Fruit fly (Drosophila melanogaster) whole organism, embryonic: Measurements from ENCODE around the gene vir-1.

ENCODE experiments used
- Adf1 ChIP-seq: fragments of 200-800 bp; sonication (Bioruptor generic); IDR thresholded peaks from 2 replicates; pipeline ENCODE4 v1.3.6; 2022; ENCODE audit warnings: missing biosample characterization, missing genetic modification characterization
- BEAF-32 ChIP-seq: fragments of 200-800 bp; sonication (Bioruptor generic); optimal IDR thresholded peaks from 3 replicates; lab custom pipeline; 2017; ENCODE audit warnings: missing biosample characterization, missing genetic modification characterization, mild to moderate bottlenecking, moderate library complexity, missing genetic modification reagents
- C15 ChIP-seq: fragments of 200-800 bp; sonication (Bioruptor generic); IDR thresholded peaks from 3 replicates; pipeline ENCODE4 v1.3.6; 2022; ENCODE audit warnings: missing biosample characterization, missing genetic modification characterization
- CG10147 ChIP-seq: fragments of 200-800 bp; sonication (Bioruptor generic); optimal IDR thresholded peaks from 2 replicates; lab custom pipeline; 2019; ENCODE audit warnings: missing biosample characterization, mild to moderate bottlenecking, missing genetic modification characterization, moderate library complexity
- CG10274 ChIP-seq: fragments of 200-800 bp; sonication (Bioruptor generic); optimal IDR thresholded peaks from 3 replicates; lab custom pipeline; 2017; ENCODE audit warnings: missing biosample characterization, mild to moderate bottlenecking, missing genetic modification characterization
- CG10321 ChIP-seq: fragments of 200-800 bp; sonication (Bioruptor generic); IDR thresholded peaks from 2 replicates; pipeline ENCODE4 v1.3.6; 2022; ENCODE audit warnings: missing biosample characterization, missing genetic modification characterization
- CG10654 ChIP-seq: fragments of 200-800 bp; sonication (Bioruptor generic); optimal IDR thresholded peaks from 2 replicates; lab custom pipeline; 2016; ENCODE audit warnings: missing biosample characterization, missing genetic modification characterization
- CG12219 ChIP-seq: fragments of 200-800 bp; sonication (Bioruptor generic); optimal IDR thresholded peaks from 3 replicates; lab custom pipeline; 2018; ENCODE audit warnings: missing biosample characterization, mild to moderate bottlenecking, missing genetic modification characterization
- CG12769 ChIP-seq: fragments of 200-800 bp; sonication (Bioruptor generic); optimal IDR thresholded peaks from 2 replicates; lab custom pipeline; 2019; ENCODE audit warnings: missing biosample characterization, mild to moderate bottlenecking, missing genetic modification characterization, moderate library complexity
- CG13775 ChIP-seq: fragments of 200-800 bp; sonication (Bioruptor generic); optimal IDR thresholded peaks from 3 replicates; lab custom pipeline; 2017; ENCODE audit warnings: missing biosample characterization, mild to moderate bottlenecking, missing genetic modification characterization
- CG15601 ChIP-seq: fragments of 200-800 bp; sonication (Bioruptor generic); optimal IDR thresholded peaks from 3 replicates; lab custom pipeline; 2019; ENCODE audit warnings: missing biosample characterization, mild to moderate bottlenecking, missing genetic modification characterization, moderate library complexity
- CG17912 ChIP-seq: fragments of 200-800 bp; sonication (Bioruptor generic); optimal IDR thresholded peaks from 2 replicates; lab custom pipeline; 2018; ENCODE audit warnings: missing biosample characterization, mild to moderate bottlenecking, missing genetic modification characterization
- CG18599 ChIP-seq: fragments of 200-800 bp; sonication (Bioruptor generic); optimal IDR thresholded peaks from 3 replicates; lab custom pipeline; 2017; ENCODE audit warnings: missing biosample characterization, missing genetic modification characterization, mild to moderate bottlenecking, moderate library complexity, missing genetic modification reagents
- CG3995 ChIP-seq: fragments of 200-800 bp; sonication (Bioruptor generic); optimal IDR thresholded peaks from 3 replicates; lab custom pipeline; 2016; ENCODE audit warnings: missing biosample characterization, missing genetic modification characterization
- CG43689 ChIP-seq: fragments of 200-800 bp; sonication (Bioruptor generic); IDR thresholded peaks from 2 replicates; pipeline ENCODE4 v1.3.6; 2022; ENCODE audit warnings: missing biosample characterization, missing genetic modification characterization
- CG4404 ChIP-seq: fragments of 200-800 bp; sonication (Bioruptor generic); IDR thresholded peaks from 2 replicates; pipeline ENCODE4 v1.3.6; 2022; ENCODE audit warnings: missing biosample characterization, missing genetic modification characterization
- CG4730 ChIP-seq: fragments of 200-800 bp; sonication (Bioruptor generic); IDR thresholded peaks from 2 replicates; pipeline ENCODE4 v1.3.6; 2022; ENCODE audit warnings: missing biosample characterization, missing genetic modification characterization
- CG4854 ChIP-seq: fragments of 200-800 bp; sonication (Bioruptor generic); optimal IDR thresholded peaks from 2 replicates; lab custom pipeline; 2016; ENCODE audit warnings: missing biosample characterization, missing genetic modification characterization, inconsistent platforms
- CG5245 ChIP-seq: fragments of 200-800 bp; sonication (Bioruptor generic); optimal IDR thresholded peaks from 3 replicates; lab custom pipeline; 2016; ENCODE audit warnings: missing biosample characterization, missing genetic modification characterization
- CG5953 ChIP-seq: fragments of 200-800 bp; sonication (Bioruptor generic); IDR thresholded peaks from 2 replicates; pipeline ENCODE4 v1.3.6; 2022; ENCODE audit warnings: missing biosample characterization, missing genetic modification characterization
- CG6813 ChIP-seq: fragments of 200-800 bp; sonication (Bioruptor generic); optimal IDR thresholded peaks from 2 replicates; lab custom pipeline; 2017; ENCODE audit warnings: missing biosample characterization, missing genetic modification characterization, mild to moderate bottlenecking, moderate library complexity, missing genetic modification reagents
- CG7987 ChIP-seq: fragments of 200-800 bp; sonication (Bioruptor generic); optimal IDR thresholded peaks from 2 replicates; lab custom pipeline; 2018; ENCODE audit warnings: missing biosample characterization, mild to moderate bottlenecking, missing genetic modification characterization, moderate library complexity
- CG8478 ChIP-seq: fragments of >200 bp; optimal IDR thresholded peaks from 2 replicates; lab custom pipeline; 2018
- Chrac-16 ChIP-seq: fragments of 200-800 bp; sonication (Bioruptor generic); optimal IDR thresholded peaks from 3 replicates; lab custom pipeline; 2016; ENCODE audit warnings: missing biosample characterization, missing genetic modification characterization
- CkIIα-i1 ChIP-seq: fragments of 200-800 bp; sonication (Bioruptor generic); IDR thresholded peaks from 2 replicates; pipeline ENCODE4 v1.3.6; 2022; ENCODE audit warnings: missing biosample characterization, missing genetic modification characterization
- Dad ChIP-seq: fragments of 200-800 bp; sonication (Bioruptor generic); optimal IDR thresholded peaks from 3 replicates; lab custom pipeline; 2016; ENCODE audit warnings: missing biosample characterization, missing genetic modification characterization
- Elba2 ChIP-seq: fragments of 200-800 bp; sonication (Bioruptor generic); optimal IDR thresholded peaks from 3 replicates; lab custom pipeline; 2016; ENCODE audit warnings: missing biosample characterization, missing genetic modification characterization
- Fer3 ChIP-seq: fragments of 200-800 bp; sonication (Bioruptor generic); optimal IDR thresholded peaks from 2 replicates; lab custom pipeline; 2018; ENCODE audit warnings: missing biosample characterization, mild to moderate bottlenecking, missing genetic modification characterization, moderate library complexity
- HmgZ ChIP-seq: fragments of 200-800 bp; sonication (Bioruptor generic); optimal IDR thresholded peaks from 2 replicates; lab custom pipeline; 2018; ENCODE audit warnings: missing biosample characterization, mild to moderate bottlenecking, missing genetic modification characterization
- NC2β ChIP-seq: fragments of 200-800 bp; sonication (Bioruptor generic); optimal IDR thresholded peaks from 2 replicates; lab custom pipeline; 2016; ENCODE audit warnings: missing biosample characterization, missing genetic modification characterization
- NfI ChIP-seq: fragments of 200-800 bp; sonication (Bioruptor generic); optimal IDR thresholded peaks from 3 replicates; lab custom pipeline; 2018; ENCODE audit warnings: missing biosample characterization, mild to moderate bottlenecking, missing genetic modification characterization, moderate library complexity
- Ravus ChIP-seq: fragments of 200-800 bp; sonication (Bioruptor generic); IDR thresholded peaks from 2 replicates; pipeline ENCODE4 v1.3.6; 2022; ENCODE audit warnings: missing biosample characterization, missing genetic modification characterization
- Side ChIP-seq: fragments of 200-800 bp; sonication (Bioruptor generic); optimal IDR thresholded peaks from 2 replicates; lab custom pipeline; 2016; ENCODE audit warnings: missing biosample characterization, missing genetic modification characterization
- aop ChIP-seq: fragments of 200-800 bp; sonication (Bioruptor generic); IDR thresholded peaks from 2 replicates; pipeline ENCODE4 v1.3.6; 2022; ENCODE audit warnings: missing biosample characterization, missing genetic modification characterization
- ash1 ChIP-seq: fragments of 200-800 bp; sonication (Bioruptor generic); optimal IDR thresholded peaks from 2 replicates; lab custom pipeline; 2018; ENCODE audit warnings: missing biosample characterization, mild to moderate bottlenecking, missing genetic modification characterization
- cwo ChIP-seq: fragments of 200-800 bp; sonication (Bioruptor generic); optimal IDR thresholded peaks from 3 replicates; lab custom pipeline; 2017; ENCODE audit warnings: missing biosample characterization, missing genetic modification characterization, mild to moderate bottlenecking, moderate library complexity, missing genetic modification reagents
- dysf ChIP-seq: fragments of 200-800 bp; sonication (Bioruptor generic); IDR thresholded peaks from 3 replicates; pipeline ENCODE4 v1.3.6; 2022; ENCODE audit warnings: missing biosample characterization, missing genetic modification characterization
- esg ChIP-seq: fragments of 200-800 bp; sonication (Bioruptor generic); conservative IDR thresholded peaks from 2 replicates; pipeline ENCODE4 v1.3.6; 2022; ENCODE audit warnings: missing biosample characterization, missing genetic modification characterization
- fd102C ChIP-seq: fragments of 200-800 bp; sonication (Bioruptor generic); optimal IDR thresholded peaks from 2 replicates; lab custom pipeline; 2018; ENCODE audit warnings: missing biosample characterization, mild to moderate bottlenecking, missing genetic modification characterization, moderate library complexity
- fru ChIP-seq: fragments of >200 bp; optimal IDR thresholded peaks from 2 replicates; lab custom pipeline; 2017
- her ChIP-seq: fragments of 200-800 bp; sonication (Bioruptor generic); optimal IDR thresholded peaks from 2 replicates; lab custom pipeline; 2016; ENCODE audit warnings: missing biosample characterization, missing genetic modification characterization
- kni ChIP-seq: fragments of 200-800 bp; sonication (Bioruptor generic); optimal IDR thresholded peaks from 3 replicates; lab custom pipeline; 2017; ENCODE audit warnings: mild to moderate bottlenecking, missing biosample characterization, missing genetic modification reagents, missing genetic modification characterization
- lola ChIP-seq, 3 experiments: fragments of >200 bp in 2 of 3; fragments of 200-800 bp in 1 of 3; sonication (Bioruptor generic) in 1 of 3; optimal IDR thresholded peaks; 2 replicates each; lab custom pipeline; 2017 to 2019; ENCODE audit warnings: missing biosample characterization in 3 of 3, missing genetic modification characterization in 3 of 3, mild to moderate bottlenecking in 1 of 3, moderate library complexity in 1 of 3
- onecut ChIP-seq: fragments of 200-800 bp; sonication (Bioruptor generic); IDR thresholded peaks from 2 replicates; pipeline ENCODE4 v1.3.6; 2022; ENCODE audit warnings: missing biosample characterization, missing genetic modification characterization
- otp ChIP-seq: fragments of 200-800 bp; sonication (Bioruptor generic); IDR thresholded peaks from 3 replicates; pipeline ENCODE4, ENCODE4 v1.3.6; 2022; ENCODE audit warnings: missing biosample characterization, missing genetic modification characterization
- pzg ChIP-seq: fragments of 200-800 bp; sonication (Bioruptor generic); optimal IDR thresholded peaks from 3 replicates; lab custom pipeline; 2018; ENCODE audit warnings: missing biosample characterization, mild to moderate bottlenecking, missing genetic modification characterization, moderate library complexity
- slp2 ChIP-seq: fragments of 200-800 bp; sonication (Bioruptor generic); optimal IDR thresholded peaks from 2 replicates; lab custom pipeline; 2016; ENCODE audit warnings: missing biosample characterization, missing genetic modification characterization
- so ChIP-seq: fragments of 200-800 bp; sonication (Bioruptor generic); IDR thresholded peaks from 3 replicates; pipeline ENCODE4 v1.3.6; 2022; ENCODE audit warnings: missing biosample characterization, missing genetic modification characterization
- ttk ChIP-seq: fragments of 200-800 bp; sonication (Bioruptor generic); IDR thresholded peaks from 2 replicates; pipeline ENCODE4 v2.1.2; 2022; ENCODE audit warnings: missing biosample characterization, missing genetic modification characterization
- wek ChIP-seq: fragments of 200-800 bp; sonication (Bioruptor generic); optimal IDR thresholded peaks from 3 replicates; lab custom pipeline; 2018; ENCODE audit warnings: missing biosample characterization, mild to moderate bottlenecking, missing genetic modification characterization, moderate library complexity
- z ChIP-seq: fragments of 200-800 bp; sonication (Bioruptor generic); IDR thresholded peaks from 3 replicates; pipeline ENCODE4 v1.3.6; 2022; ENCODE audit warnings: missing biosample characterization, missing genetic modification characterization
- zfh1 ChIP-seq: fragments of 200-800 bp; sonication (Bioruptor generic); IDR thresholded peaks from 3 replicates; pipeline ENCODE4 v1.3.6; 2022; ENCODE audit warnings: missing biosample characterization, missing genetic modification characterization

The vir-1 gene

dm6 chr2L:12371740-12372139 is 51.5 kb downstream of the vir-1 start (continued):
- TF ChIP-seq CG4730 (GFP tag; lab: Robert Waterston, UW) (peak; percentile 7; the same call in 1 of the 2 replicates), dysf (GFP tag; lab: Robert Waterston, UW) (no peak), CG43689 (GFP tag; lab: Robert Waterston, UW) (0 out of 2 replicates have a peak, but pooled peaks have one; percentile 15), CG4854 (GFP tag; lab: Kevin White, UChicago) (no peak), NfI (GFP tag; lab: Kevin White, UChicago) (peak; percentile 11), CG12219 (GFP tag; lab: Kevin White, UChicago) (peak; percentile 42), Ravus (GFP tag; lab: Robert Waterston, UW) (no peak), C15 (GFP tag; lab: Robert Waterston, UW) (no peak), Elba2 (no peak), CG4404 (GFP tag; lab: Robert Waterston, UW) (no peak), CG6813 (GFP tag; lab: Kevin White, UChicago) (peak; percentile 76), CkIIα-i1 (GFP tag; lab: Robert Waterston, UW) (no peak), zfh1 (GFP tag; lab: Robert Waterston, UW) (peak; percentile 52; the same call in 1 of the 3 replicates), pzg (GFP tag; lab: Kevin White, UChicago) (no peak), aop (GFP tag; lab: Robert Waterston, UW) (no peak), wek (GFP tag; lab: Kevin White, UChicago) (peak; percentile 84), CG13775 (GFP tag; lab: Kevin White, UChicago) (no peak), so (GFP tag; lab: Robert Waterston, UW) (peak; percentile 66; the same call in 1 of the 3 replicates), BEAF-32 (GFP tag; lab: Kevin White, UChicago) (no peak), CG10274 (GFP tag; lab: Kevin White, UChicago) (peak; percentile 20), Fer3 (tag; lab: Kevin White, UChicago) (peak; percentile 59), CG8478 (lab: Kevin White, UChicago) (no peak), CG17912 (GFP tag; lab: Kevin White, UChicago) (peak; percentile 75), otp (GFP tag; lab: Robert Waterston, UW) (peak; percentile 84; the same call in 2 of the 3 replicates), ash1 (GFP tag; lab: Kevin White, UChicago) (no peak), kni (GFP tag; lab: Kevin White, UChicago) (peak; percentile 97), cwo (GFP tag; lab: Kevin White, UChicago) (no peak), Dad (GFP tag; lab: Kevin White, UChicago) (no peak), CG3995 (GFP tag; lab: Kevin White, UChicago) (no peak), Adf1 (GFP tag; lab: Robert Waterston, UW) (no peak), CG10147 (GFP tag; lab: Kevin White, UChicago) (no peak), CG15601 (tag; lab: Kevin White, UChicago) (peak; percentile 90), slp2 (GFP tag; lab: Kevin White, UChicago) (peak; percentile 25), her (GFP tag; lab: Kevin White, UChicago) (peak; percentile 20), lola (GFP tag; optimal IDR thresholded peaks at IDR 0.05; lab: Kevin White, UChicago) (peak in 1 of 3 experiments; percentile 46), CG5953 (GFP tag; lab: Robert Waterston, UW) (peak; percentile 71), NC2β (peak; percentile 36), HmgZ (peak; percentile 43), CG10654 (peak; percentile 49), esg (GFP tag; lab: Robert Waterston, UW) (no peak), CG18599 (GFP tag; lab: Kevin White, UChicago) (peak; percentile 73), fd102C (GFP tag; lab: Kevin White, UChicago) (peak; percentile 19), z (GFP tag; lab: Robert Waterston, UW) (no peak), ttk (GFP tag; lab: Robert Waterston, UW) (peak; percentile 48; the same call in 1 of the 2 replicates), CG7987 (GFP tag; lab: Kevin White, UChicago) (peak; percentile 84), fru (no peak), CG10321 (GFP tag; lab: Robert Waterston, UW) (no peak), Side (GFP tag; lab: Kevin White, UChicago) (peak; percentile 59), CG5245 (GFP tag; lab: Kevin White, UChicago) (peak; percentile 26), CG12769 (peak; percentile 64), onecut (GFP tag; lab: Robert Waterston, UW) (peak; percentile 52; the same call in 1 of the 2 replicates), Chrac-16 (GFP tag; lab: Kevin White, UChicago) (no peak)
